Worm (Caenorhabditis elegans) whole organism, L4 larva: ENCODE data around the gene F40A3.3.

Source experiments
- R02D3.7 ChIP-seq: fragments of 150-350 bp; sonication (generic microtip); optimal IDR thresholded peaks from 3 replicates; lab custom pipeline; 2014; ENCODE audit warnings: missing biosample characterization, missing genetic modification characterization
- T26A8.4 ChIP-seq: fragments of 200-800 bp; sonication (Bioruptor generic); IDR thresholded peaks from 2 replicates; pipeline ENCODE4 v1.3.6; 2022; ENCODE audit warnings: missing genetic modification characterization, missing compliant biosample characterization
- Y105C5A.15 ChIP-seq: fragments of 200-800 bp; sonication (Bioruptor generic); IDR thresholded peaks from 2 replicates; pipeline ENCODE4 v1.3.6; 2022; ENCODE audit warnings: missing genetic modification characterization, missing compliant biosample characterization
- Y48G9A.11 ChIP-seq: fragments of 200-800 bp; sonication (Bioruptor generic); IDR thresholded peaks from 2 replicates; pipeline ENCODE4 v1.3.6; 2022; ENCODE audit warnings: missing genetic modification reagents, missing genetic modification characterization, missing compliant biosample characterization
- Y75B8A.6 ChIP-seq: fragments of 200-800 bp; sonication (Bioruptor generic); IDR thresholded peaks from 2 replicates; pipeline ENCODE4 v1.3.6; 2022; ENCODE audit warnings: missing genetic modification reagents, missing genetic modification characterization, missing compliant biosample characterization
- ZK546.5 ChIP-seq, 2 experiments: sonication (generic microtip); optimal IDR thresholded peaks; 2 replicates each; lab custom pipeline; 2017; ENCODE audit warnings: missing biosample characterization in 2 of 2, missing genetic modification characterization in 2 of 2
- aha-1 ChIP-seq: fragments of 150-350 bp; peaks from one replicate; lab custom pipeline; 2014; ENCODE audit warnings: missing biosample characterization, missing genetic modification characterization
- attf-4 ChIP-seq: sonication (generic microtip); optimal IDR thresholded peaks from 3 replicates; lab custom pipeline; 2017; ENCODE audit warnings: missing biosample characterization, missing genetic modification characterization
- ceh-62 ChIP-seq: sonication (generic microtip); optimal IDR thresholded peaks from 2 replicates; lab custom pipeline; 2017; ENCODE audit warnings: missing biosample characterization, missing genetic modification characterization
- cey-2 ChIP-seq: sonication (generic microtip); optimal IDR thresholded peaks from 3 replicates; lab custom pipeline; 2017; ENCODE audit warnings: missing genetic modification characterization, mild to moderate bottlenecking, missing compliant biosample characterization, antibody characterized with exemption, borderline replicate concordance; ENCODE audit not compliant: insufficient read depth
- daf-12 ChIP-seq: fragments of 150-350 bp; optimal IDR thresholded peaks from 2 replicates; lab custom pipeline; 2014; ENCODE audit warnings: missing biosample characterization, missing genetic modification reagents, missing genetic modification characterization
- daf-16 ChIP-seq, 3 experiments: sonication (generic microtip); optimal IDR thresholded peaks; 2 replicates each; lab custom pipeline; 2016 to 2017; ENCODE audit warnings: missing genetic modification characterization in 3 of 3, missing genetic modification reagents in 3 of 3, mild to moderate bottlenecking in 2 of 3, missing compliant biosample characterization in 2 of 3, missing biosample characterization in 1 of 3, moderate library complexity in 1 of 3
- daf-8 ChIP-seq: fragments of 200-800 bp; sonication (Bioruptor generic); IDR thresholded peaks from 2 replicates; pipeline ENCODE4 v1.3.6; 2022; ENCODE audit warnings: missing genetic modification characterization, missing compliant biosample characterization
- dmd-9 ChIP-seq: fragments of 200-800 bp; sonication (Bioruptor generic); IDR thresholded peaks from 2 replicates; pipeline ENCODE4 v1.3.6; 2022; ENCODE audit warnings: missing genetic modification reagents, missing genetic modification characterization, missing compliant biosample characterization
- dpl-1 ChIP-seq: fragments of 150-350 bp; optimal IDR thresholded peaks from 2 replicates; lab custom pipeline; 2014; ENCODE audit warnings: missing biosample characterization, missing genetic modification reagents, missing genetic modification characterization
- duxl-1 ChIP-seq: sonication (generic microtip); optimal IDR thresholded peaks from 2 replicates; lab custom pipeline; 2016; ENCODE audit warnings: mild to moderate bottlenecking, missing genetic modification characterization, moderate library complexity, missing compliant biosample characterization; ENCODE audit not compliant: poor library complexity
- egl-27 ChIP-seq: sonication (generic microtip); optimal IDR thresholded peaks from 3 replicates; lab custom pipeline; 2017; ENCODE audit warnings: missing biosample characterization, missing genetic modification reagents, missing genetic modification characterization
- fkh-10 ChIP-seq: fragments of 150-350 bp; optimal IDR thresholded peaks from 2 replicates; lab custom pipeline; 2014; ENCODE audit warnings: missing biosample characterization, missing genetic modification reagents, missing genetic modification characterization
- hlh-11 ChIP-seq: fragments of 200-800 bp; sonication (Bioruptor generic); optimal IDR thresholded peaks from 2 replicates; lab custom pipeline; 2018; ENCODE audit warnings: mild to moderate bottlenecking, missing genetic modification characterization, missing compliant biosample characterization
- hlh-30 ChIP-seq: sonication (generic microtip); optimal IDR thresholded peaks from 2 replicates; lab custom pipeline; 2017; ENCODE audit warnings: antibody characterized with exemption, mild to moderate bottlenecking, missing genetic modification characterization, missing compliant biosample characterization; ENCODE audit not compliant: insufficient read depth
- lir-3 ChIP-seq: sonication (generic microtip); optimal IDR thresholded peaks from 2 replicates; lab custom pipeline; 2016; ENCODE audit warnings: mild to moderate bottlenecking, missing genetic modification characterization, missing compliant biosample characterization
- madf-9 ChIP-seq: fragments of 200-800 bp; sonication (Bioruptor generic); conservative IDR thresholded peaks from 2 replicates; pipeline ENCODE4 v1.3.6; 2022; ENCODE audit warnings: missing genetic modification reagents, missing genetic modification characterization, missing compliant biosample characterization
- mxl-2 ChIP-seq: fragments of 200-800 bp; sonication (Bioruptor generic); conservative IDR thresholded peaks from 2 replicates; pipeline ENCODE4 v1.3.6; 2022; ENCODE audit warnings: missing genetic modification reagents, missing genetic modification characterization, missing compliant biosample characterization
- nhr-10 ChIP-seq: fragments of 150-350 bp; optimal IDR thresholded peaks from 2 replicates; lab custom pipeline; 2014; ENCODE audit warnings: missing biosample characterization, missing genetic modification characterization
- nhr-102 ChIP-seq: sonication (generic microtip); optimal IDR thresholded peaks from 2 replicates; lab custom pipeline; 2016; ENCODE audit warnings: mild to moderate bottlenecking, missing genetic modification characterization, moderate library complexity, missing compliant biosample characterization
- nhr-25 ChIP-seq: sonication (generic microtip); optimal IDR thresholded peaks from 2 replicates; lab custom pipeline; 2017; ENCODE audit warnings: missing genetic modification characterization, mild to moderate bottlenecking, missing compliant biosample characterization, antibody characterized with exemption, moderate library complexity, borderline replicate concordance; ENCODE audit not compliant: insufficient read depth
- nhr-28 ChIP-seq: fragments of 150-350 bp; optimal IDR thresholded peaks from 2 replicates; lab custom pipeline; 2014; ENCODE audit warnings: missing biosample characterization, missing genetic modification characterization
- nhr-42 ChIP-seq: fragments of 200-800 bp; sonication (Bioruptor generic); IDR thresholded peaks from 2 replicates; pipeline ENCODE4 v1.3.6; 2022; ENCODE audit warnings: missing genetic modification characterization, missing compliant biosample characterization
- nhr-48 ChIP-seq: sonication (generic microtip); optimal IDR thresholded peaks from 2 replicates; lab custom pipeline; 2016; ENCODE audit warnings: mild to moderate bottlenecking, missing genetic modification characterization, missing compliant biosample characterization
- php-3 ChIP-seq: fragments of 200-800 bp; sonication (Bioruptor generic); IDR thresholded peaks from 2 replicates; pipeline ENCODE4 v1.3.6; 2022; ENCODE audit warnings: missing genetic modification reagents, missing genetic modification characterization, missing compliant biosample characterization
- rbr-2 ChIP-seq: sonication (generic microtip); optimal IDR thresholded peaks from 2 replicates; lab custom pipeline; 2016; ENCODE audit warnings: missing genotype, missing genetic modification characterization, missing compliant biosample characterization
- skn-1 ChIP-seq: fragments of 150-350 bp; optimal IDR thresholded peaks from 2 replicates; lab custom pipeline; 2014; ENCODE audit warnings: missing biosample characterization, missing genetic modification characterization
- spr-1 ChIP-seq: sonication (generic microtip); optimal IDR thresholded peaks from 2 replicates; lab custom pipeline; 2016; ENCODE audit warnings: mild to moderate bottlenecking, missing genetic modification characterization, missing compliant biosample characterization
- spr-3 ChIP-seq: fragments of 200-800 bp; sonication (Bioruptor generic); optimal IDR thresholded peaks from 2 replicates; lab custom pipeline; 2018; ENCODE audit warnings: mild to moderate bottlenecking, missing genetic modification characterization, missing compliant biosample characterization
- unc-130 ChIP-seq: sonication (generic microtip); optimal IDR thresholded peaks from 2 replicates; lab custom pipeline; 2016; ENCODE audit warnings: missing genetic modification reagents, missing genetic modification characterization, missing compliant biosample characterization
- unc-62 ChIP-seq, 3 experiments: fragments of 150-350 bp in 1 of 3; sonication (generic microtip); optimal IDR thresholded peaks in 2 of 3; peaks in 1 of 3; 1 replicate in 1 of 3; 2 replicates in 2 of 3; lab custom pipeline; 2014 to 2017; ENCODE audit warnings: missing biosample characterization in 3 of 3, missing genetic modification characterization in 3 of 3, missing genetic modification reagents in 3 of 3, missing genotype in 1 of 3
- zfp-3 ChIP-seq: fragments of 200-800 bp; sonication (Bioruptor generic); conservative IDR thresholded peaks from 2 replicates; pipeline ENCODE4 v1.3.6; 2022; ENCODE audit warnings: missing genetic modification reagents, missing genetic modification characterization, missing compliant biosample characterization
- zip-11 ChIP-seq: fragments of 200-800 bp; sonication (Bioruptor generic); IDR thresholded peaks from 2 replicates; pipeline ENCODE4 v1.3.6; 2022; ENCODE audit warnings: missing genetic modification characterization, missing compliant biosample characterization

The F40A3.3 gene

ce11 chrV:7899761-7900160 is 22.5 kb downstream of the F40A3.3 start, which contains the start of gene F40A3.7:
F40A3.7 (minus strand) TSS chrV:7899861.
- no peak for TF ChIP-seq dmd-9
- no peak for TF ChIP-seq madf-9 (GFP tag; lab: Robert Waterston, UW)
- TF ChIP-seq unc-62 (GFP tag; optimal IDR thresholded peaks at IDR 0.05 in 1 of 2; lab: Kevin White, UChicago): no peak
- no peak for TF ChIP-seq unc-62 (tag; optimal IDR thresholded peaks at IDR 0.05; lab: Kevin White, UChicago)
- no peak for TF ChIP-seq duxl-1

ce11 chrV:7901222-7901621 is 24.0 kb downstream of the F40A3.3 start:
- TF ChIP-seq nhr-25 (no peak), mxl-2 (GFP tag; lab: Robert Waterston, UW) (no peak), ZK546.5 (tag; optimal IDR thresholded peaks at IDR 0.05; lab: Kevin White, UChicago) (no peak), nhr-28 (tag; lab: Kevin White, UChicago) (no peak), ceh-62 (tag; lab: Kevin White, UChicago) (no peak), php-3 (no peak), nhr-48 (tag; lab: Kevin White, UChicago) (no peak), spr-1 (tag; lab: Kevin White, UChicago) (no peak), attf-4 (no peak), daf-8 (GFP tag; lab: Robert Waterston, UW) (no peak), zfp-3 (no peak), zip-11 (GFP tag; lab: Robert Waterston, UW) (no peak), daf-12 (tag; lab: Kevin White, UChicago) (no peak), skn-1 (no peak), unc-130 (no peak), R02D3.7 (tag; lab: Kevin White, UChicago) (no peak), cey-2 (no peak)

ce11 chrV:7904389-7904788 is 27.1 kb downstream of the F40A3.3 start:
- TF ChIP-seq rbr-2 (tag; lab: Kevin White, UChicago) (no peak), egl-27 (tag; lab: Kevin White, UChicago) (no peak), unc-62 (GFP tag; optimal IDR thresholded peaks at IDR 0.05 in 1 of 2; lab: Kevin White, UChicago) (peak in 1 of 2 experiments; percentile 80), unc-62 (tag; optimal IDR thresholded peaks at IDR 0.05; lab: Kevin White, UChicago) (no peak), hlh-11 (no peak), T26A8.4 (GFP tag; lab: Robert Waterston, UW) (no peak), fkh-10 (peak; percentile 92), nhr-102 (tag; lab: Kevin White, UChicago) (no peak), lir-3 (no peak), spr-3 (no peak)

ce11 chrV:7908431-7908830 is 31.2 kb downstream of the F40A3.3 start:
- TF ChIP-seq dpl-1 (GFP tag; lab: Kevin White, UChicago): no peak
- no peak for TF ChIP-seq aha-1
- peak in 1 of 2 experiments; percentile 94 for TF ChIP-seq daf-16 (GFP tag; optimal IDR thresholded peaks at IDR 0.05; lab: Kevin White, UChicago)
- no peak for TF ChIP-seq daf-16 (tag; optimal IDR thresholded peaks at IDR 0.05; lab: Kevin White, UChicago)

DNA sequence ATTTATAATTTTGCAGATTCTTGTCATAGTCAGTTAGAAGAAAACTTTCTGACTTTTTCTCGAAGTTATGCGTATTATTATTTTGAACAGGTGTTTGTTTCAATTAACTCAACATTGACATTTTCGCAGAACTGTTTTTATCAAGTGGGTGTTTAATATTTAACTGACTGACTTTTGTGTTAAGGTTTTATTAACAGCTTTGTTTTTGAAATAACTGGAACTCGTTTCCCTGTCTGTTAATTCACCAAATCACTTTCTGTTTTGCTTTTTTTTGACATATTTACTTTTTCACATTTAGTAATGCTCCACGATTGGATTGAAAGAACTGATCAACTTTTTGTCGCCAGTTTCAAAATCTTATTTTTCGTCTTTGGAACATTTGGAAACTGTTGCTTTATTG is 48.2 kb downstream of the F40A3.3 start, which contains the start of gene srsx-7:
srsx-7 (plus strand) TSS at position 301 of the 400 bp plus-strand sequence.
- TF ChIP-seq daf-16 (GFP tag; optimal IDR thresholded peaks at IDR 0.05; lab: Kevin White, UChicago) (no peak), daf-16 (tag; optimal IDR thresholded peaks at IDR 0.05; lab: Kevin White, UChicago) (no peak), nhr-48 (tag; lab: Kevin White, UChicago) (no peak), Y105C5A.15 (GFP tag; lab: Robert Waterston, UW) (no peak), nhr-10 (tag; lab: Kevin White, UChicago) (no peak), Y75B8A.6 (GFP tag; lab: Robert Waterston, UW) (no peak), nhr-42 (GFP tag; lab: Robert Waterston, UW) (no peak), hlh-30 (tag; lab: Kevin White, UChicago) (no peak), Y48G9A.11 (GFP tag; lab: Robert Waterston, UW) (no peak)
- TF ChIP-seq, all 104 proteins: peak for 0
